Worm (Caenorhabditis elegans) whole organism, L3 larva: ENCODE data around the gene F17C11.12.

Experiments used
- aly-2 ChIP-seq: fragments of 150-350 bp; optimal IDR thresholded peaks from 2 replicates; lab custom pipeline; 2014; ENCODE audit warnings: missing biosample characterization, missing genetic modification characterization
- hmg-11 ChIP-seq: sonication (generic microtip); optimal IDR thresholded peaks from 2 replicates; lab custom pipeline; 2016; ENCODE audit warnings: missing genetic modification characterization, missing compliant biosample characterization
- nhr-28 ChIP-seq: fragments of 150-350 bp; optimal IDR thresholded peaks from 2 replicates; lab custom pipeline; 2014; ENCODE audit warnings: missing biosample characterization, missing genetic modification characterization
- nhr-76 ChIP-seq: fragments of 150-350 bp; sonication (generic microtip); optimal IDR thresholded peaks from 5 replicates; lab custom pipeline; 2014; ENCODE audit warnings: missing biosample characterization, missing genetic modification characterization
- pqm-1 ChIP-seq: fragments of 150-350 bp; optimal IDR thresholded peaks from 2 replicates; lab custom pipeline; 2017; ENCODE audit warnings: missing biosample characterization, missing genetic modification characterization, inconsistent platforms
- unc-62 ChIP-seq: fragments of 150-350 bp; sonication (generic microtip); optimal IDR thresholded peaks from 4 replicates; lab custom pipeline; 2014; ENCODE audit warnings: missing biosample characterization, missing genetic modification reagents, missing genetic modification characterization
- ztf-11 ChIP-seq: fragments of 150-350 bp; optimal IDR thresholded peaks from 2 replicates; lab custom pipeline; 2014; ENCODE audit warnings: missing biosample characterization, missing genetic modification characterization

DNA sequence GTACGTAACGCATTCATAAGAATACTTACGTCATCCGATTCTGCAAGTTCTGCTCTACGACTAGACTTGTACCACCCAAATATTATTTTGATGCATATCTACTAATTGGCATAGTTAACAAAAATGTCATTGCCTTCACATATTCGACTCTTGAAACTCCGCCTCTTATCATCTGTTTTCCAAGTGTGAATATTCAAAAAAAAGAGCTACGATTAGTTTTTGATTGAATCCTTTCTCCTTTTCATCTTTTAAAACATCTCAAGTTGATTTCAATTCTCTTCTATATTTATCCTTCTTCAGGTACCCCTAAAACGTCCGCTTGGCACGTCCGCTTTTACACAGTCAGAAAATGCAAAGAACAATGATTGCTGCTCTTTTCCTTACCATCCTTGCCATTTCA lies 11.2 kb upstream of the F17C11.12 start, which contains the start of gene F17C11.2:
- TF ChIP-seq hmg-11 (no peak), ztf-11 (tag; lab: Kevin White, UChicago) (no peak), nhr-76 (tag; lab: Kevin White, UChicago) (no peak), aly-2 (no peak), unc-62 (GFP tag; lab: Kevin White, UChicago) (no peak), nhr-28 (no peak), pqm-1 (tag; lab: Kevin White, UChicago) (no peak)
